Worm (Caenorhabditis elegans) whole organism, L1 larva: ENCODE data around the gene mfsd-12.

ENCODE experiments used
- ama-1 ChIP-seq: fragments of 150-350 bp; optimal IDR thresholded peaks from 2 replicates; lab custom pipeline; 2014
- ceh-82 ChIP-seq, 3 experiments: fragments of 150-350 bp in 1 of 3; sonication (generic microtip) in 2 of 3; optimal IDR thresholded peaks; 2 replicates each; lab custom pipeline; 2014 to 2017; ENCODE audit warnings: missing biosample characterization in 3 of 3, missing genetic modification characterization in 3 of 3
- ceh-90 ChIP-seq: sonication (generic microtip); optimal IDR thresholded peaks from 2 replicates; lab custom pipeline; 2016; ENCODE audit warnings: missing genetic modification characterization, missing compliant biosample characterization
- efl-3 ChIP-seq: fragments of 200-800 bp; sonication (Bioruptor generic); optimal IDR thresholded peaks from 2 replicates; lab custom pipeline; 2018; ENCODE audit warnings: mild to moderate bottlenecking, missing genetic modification characterization, missing compliant biosample characterization
- fkh-4 ChIP-seq: sonication (generic microtip); optimal IDR thresholded peaks from 2 replicates; lab custom pipeline; 2016; ENCODE audit warnings: missing compliant biosample characterization, missing genetic modification characterization, borderline replicate concordance
- fos-1 ChIP-seq: fragments of 150-350 bp; optimal IDR thresholded peaks from 2 replicates; lab custom pipeline; 2014; ENCODE audit warnings: missing biosample characterization, missing genetic modification characterization
- nhr-11 ChIP-seq: fragments of 150-350 bp; optimal IDR thresholded peaks from 2 replicates; lab custom pipeline; 2014; ENCODE audit warnings: missing biosample characterization, missing genetic modification characterization
- nhr-76 ChIP-seq: sonication (generic microtip); optimal IDR thresholded peaks from 2 replicates; lab custom pipeline; 2017; ENCODE audit warnings: missing biosample characterization, missing genetic modification characterization
- nhr-77 ChIP-seq: fragments of 150-350 bp; optimal IDR thresholded peaks from 2 replicates; lab custom pipeline; 2014; ENCODE audit warnings: missing biosample characterization, missing genetic modification characterization
- nhr-85 ChIP-seq: sonication (generic microtip); peaks from one replicate; lab custom pipeline; 2016; ENCODE audit warnings: missing genetic modification characterization, inconsistent platforms, missing compliant biosample characterization
- pqm-1 ChIP-seq: sonication (generic microtip); optimal IDR thresholded peaks from 3 replicates; lab custom pipeline; 2017; ENCODE audit warnings: missing biosample characterization, missing genetic modification characterization
- snpc-4 ChIP-seq: fragments of 150-350 bp; optimal IDR thresholded peaks from 2 replicates; lab custom pipeline; 2014; ENCODE audit warnings: missing biosample characterization, missing genetic modification characterization
- unc-62 ChIP-seq: fragments of 150-350 bp; optimal IDR thresholded peaks from 2 replicates; lab custom pipeline; 2014; ENCODE audit warnings: missing biosample characterization, missing genetic modification reagents, missing genetic modification characterization

- TF ChIP-seq ceh-82 (tag; optimal IDR thresholded peaks at IDR 0.05; lab: Kevin White, UChicago) (no peak), pqm-1 (tag; lab: Kevin White, UChicago) (no peak), nhr-11 (no peak), nhr-85 (tag; lab: Kevin White, UChicago) (no peak), nhr-77 (tag; lab: Kevin White, UChicago) (no peak), fos-1 (no peak), fkh-4 (tag; lab: Kevin White, UChicago) (no peak), efl-3 (GFP tag; lab: Kevin White, UChicago) (no peak), unc-62 (GFP tag; lab: Kevin White, UChicago) (no peak), ama-1 (lab: Kevin White, UChicago) (no peak), snpc-4 (tag; lab: Kevin White, UChicago) (no peak), ceh-90 (tag; lab: Kevin White, UChicago) (no peak), nhr-76 (tag; lab: Kevin White, UChicago) (no peak)
Measured at ce11 chrX:4718114-4718513, 50.2 kb downstream of the mfsd-12 start.
